Worm (Caenorhabditis elegans): Measurements from ENCODE around the gene C24H10.4.

ce11 chrX:5020996-5021395, 38.1 kb downstream of the C24H10.4 start, which contains the start of gene ZC449.2:
- no peak for TF ChIP-seq dao-5 (tag; optimal IDR thresholded peaks at IDR 0.05)
- no peak for TF ChIP-seq W03F9.2 (tag; optimal IDR thresholded peaks at IDR 0.05)
- no peak for TF ChIP-seq him-1 (tag; optimal IDR thresholded peaks at IDR 0.05)

Data from whole organism, L4/young adult.